Fruit fly (Drosophila melanogaster): ENCODE data around the gene Mst84Dc.

Mst84Dc gene

DNA sequence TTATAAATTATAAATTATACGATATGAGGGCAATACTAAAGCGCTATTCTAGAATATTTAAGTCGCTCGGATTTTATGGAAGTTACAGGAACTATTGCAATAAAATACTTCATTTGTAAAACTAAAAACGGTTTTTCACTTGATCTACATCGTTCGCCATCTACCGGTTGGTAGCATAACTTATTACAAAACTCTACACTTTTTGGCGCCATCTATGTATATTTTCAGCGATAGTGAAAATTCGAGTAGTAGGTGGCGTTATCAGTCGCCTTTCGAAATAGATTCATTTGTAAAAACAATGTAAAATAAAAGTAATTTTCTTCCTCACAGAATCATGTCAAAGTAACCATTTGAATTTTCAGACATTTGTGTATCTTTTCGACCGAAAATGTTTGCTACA, 18.0 kb downstream of the Mst84Dc start, which contains the start of gene nxf4 (continued):
- TF ChIP-seq tap (tag; optimal IDR thresholded peaks at IDR 0.05), result no peak
- peak; percentile 81 for TF ChIP-seq Side (GFP tag; optimal IDR thresholded peaks at IDR 0.05)
- TF ChIP-seq CG15479 (GFP tag; optimal IDR thresholded peaks at IDR 0.05), result no peak
- TF ChIP-seq ash1 (GFP tag; optimal IDR thresholded peaks at IDR 0.05), result no peak
- TF ChIP-seq vfl (GFP tag; optimal IDR thresholded peaks at IDR 0.05), result peak; percentile 21
- TF ChIP-seq az2 (GFP tag; optimal IDR thresholded peaks at IDR 0.05), result peak; percentile 85
- peak; percentile 64 for TF ChIP-seq onecut (GFP tag; IDR thresholded peaks at IDR 0.05)
- TF ChIP-seq NC2β (GFP tag; optimal IDR thresholded peaks at IDR 0.05), result peak; percentile 81
- TF ChIP-seq CG3726 (GFP tag; IDR thresholded peaks at IDR 0.05), result peak; percentile 57; the same call in 1 of the 3 replicates
- TF ChIP-seq Optix (GFP tag; IDR thresholded peaks at IDR 0.05), result peak; percentile 76
- TF ChIP-seq Ravus (GFP tag; IDR thresholded peaks at IDR 0.05), result no peak
- TF ChIP-seq row (GFP tag; IDR thresholded peaks at IDR 0.05), result peak; percentile 36; the same call in 1 of the 3 replicates
- no peak for TF ChIP-seq CG7928 (GFP tag; optimal IDR thresholded peaks at IDR 0.05)
- no peak for TF ChIP-seq scrt (GFP tag; optimal IDR thresholded peaks at IDR 0.05)
- TF ChIP-seq Ets97D (GFP tag; optimal IDR thresholded peaks at IDR 0.05), result peak; percentile 17
- TF ChIP-seq tna (GFP tag; IDR thresholded peaks at IDR 0.05; ENCODE audit: partially characterized antibody), result no peak
- peak; percentile 62 for TF ChIP-seq CG3065 (GFP tag; optimal IDR thresholded peaks at IDR 0.05)
- TF ChIP-seq Hr51 (GFP tag; optimal IDR thresholded peaks at IDR 0.05), result peak; percentile 59 to 61
- no peak for TF ChIP-seq h (optimal IDR thresholded peaks at IDR 0.05)
- peak; percentile 83; the same call in 1 of the 2 replicates for TF ChIP-seq sob (GFP tag; IDR thresholded peaks at IDR 0.05)
- TF ChIP-seq CG7745 (tag; optimal IDR thresholded peaks at IDR 0.05), result no peak
- TF ChIP-seq fd3F (GFP tag; optimal IDR thresholded peaks at IDR 0.05), result peak; percentile 44
- TF ChIP-seq CG17385 (GFP tag; optimal IDR thresholded peaks at IDR 0.05), result peak; percentile 22
- peak; percentile 79 for TF ChIP-seq CG3847 (GFP tag; IDR thresholded peaks at IDR 0.05)
- TF ChIP-seq CG10321 (GFP tag; IDR thresholded peaks at IDR 0.05), result no peak
- TF ChIP-seq Neu2 (GFP tag; optimal IDR thresholded peaks at IDR 0.05; ENCODE audit: borderline replicate concordance), result peak; percentile 23
- peak; percentile 51; the same call in 1 of the 2 replicates for TF ChIP-seq sens-2 (GFP tag; IDR thresholded peaks at IDR 0.05)
- TF ChIP-seq CG15696 (tag; optimal IDR thresholded peaks at IDR 0.05), result peak; percentile 84
- TF ChIP-seq fd102C (GFP tag; optimal IDR thresholded peaks at IDR 0.05), result peak; percentile 71
- TF ChIP-seq repo (GFP tag; optimal IDR thresholded peaks at IDR 0.05), result peak; percentile 65
- TF ChIP-seq ewg (GFP tag; optimal IDR thresholded peaks at IDR 0.05), result peak; percentile 59
- peak; percentile 74 for TF ChIP-seq HmgD (GFP tag; optimal IDR thresholded peaks at IDR 0.05)
- TF ChIP-seq vvl (GFP tag; IDR thresholded peaks at IDR 0.05), result peak; percentile 66; the same call in 1 of the 2 replicates
- no peak for TF ChIP-seq CG1024 (GFP tag; IDR thresholded peaks at IDR 0.05)
- TF ChIP-seq mam (GFP tag; optimal IDR thresholded peaks at IDR 0.05), result peak; percentile 74
- peak; percentile 8 for TF ChIP-seq CG2202 (tag; optimal IDR thresholded peaks at IDR 0.05)
- no peak for TF ChIP-seq CG6813 (GFP tag; optimal IDR thresholded peaks at IDR 0.05)
- TF ChIP-seq MBD-R2 (GFP tag; IDR thresholded peaks at IDR 0.05), result no peak
- no peak for TF ChIP-seq CG4360 (GFP tag; IDR thresholded peaks at IDR 0.05)
- TF ChIP-seq CG1602 (GFP tag; optimal IDR thresholded peaks at IDR 0.05), result peak; percentile 81
- TF ChIP-seq seq (GFP tag; IDR thresholded peaks at IDR 0.05), result no peak
- no peak for TF ChIP-seq unpg (GFP tag; optimal IDR thresholded peaks at IDR 0.05)

dm6 chr3R:7344769-7345168, 19.7 kb downstream of the Mst84Dc start, which contains the start of gene CG31496:
Gene CG31496 (plus strand): TSS chr3R:7345069.
- TF ChIP-seq pho (GFP tag; optimal IDR thresholded peaks at IDR 0.05) (no peak), Hr39 (optimal IDR thresholded peaks at IDR 0.05) (no peak), al (GFP tag; IDR thresholded peaks at IDR 0.05) (no peak), CG18764 (GFP tag; optimal IDR thresholded peaks at IDR 0.05) (no peak), CrebB (tag; optimal IDR thresholded peaks at IDR 0.05) (no peak), CG15696 (tag; optimal IDR thresholded peaks at IDR 0.05) (no peak), slbo (GFP tag; IDR thresholded peaks at IDR 0.05) (no peak), crol (GFP tag; IDR thresholded peaks at IDR 0.05) (no peak), row (GFP tag; IDR thresholded peaks at IDR 0.05) (no peak), bsh (GFP tag; optimal IDR thresholded peaks at IDR 0.05) (no peak), Usf (GFP tag; optimal IDR thresholded peaks at IDR 0.05) (no peak), inv (GFP tag; IDR thresholded peaks at IDR 0.05; ENCODE audit: partially characterized antibody) (no peak), toy (GFP tag; IDR thresholded peaks at IDR 0.05) (no peak), dmrt11E (tag; optimal IDR thresholded peaks at IDR 0.05) (no peak), br (optimal IDR thresholded peaks at IDR 0.05) (no peak)

All from whole organism, embryonic.